Fruit fly (Drosophila melanogaster) ovary, adult (tissue): ENCODE results near the gene CG10597.

Experiments used
- CG17801 ChIP-seq: fragments of 200-800 bp; optimal IDR thresholded peaks from 2 replicates; lab custom pipeline; 2019; ENCODE audit warnings: missing biosample characterization, mild to moderate bottlenecking, missing genetic modification characterization, moderate library complexity; ENCODE audit not compliant: partially characterized antibody

Gene CG10597

DNA sequence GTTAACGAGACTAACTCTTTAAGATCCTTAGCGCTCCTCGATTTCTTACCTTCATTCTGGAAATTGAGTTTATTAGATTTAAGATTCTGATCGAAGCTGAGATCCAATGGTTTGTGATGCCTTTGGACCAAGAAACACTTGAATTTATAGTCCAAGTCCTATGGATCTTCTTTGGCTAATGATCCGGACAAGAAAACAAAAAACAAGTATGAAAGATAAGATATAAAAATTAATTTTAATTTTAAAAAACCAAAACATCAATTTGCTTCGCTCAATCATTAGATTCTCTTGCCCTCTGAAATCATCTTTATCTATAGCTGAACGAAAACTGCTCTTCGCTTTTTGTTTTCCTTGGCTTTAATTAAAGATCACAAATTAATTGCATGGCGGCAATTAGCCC lies at the start of gene CG10597:
CG10597 (minus strand) TSS at position 101 of the 400 bp plus-strand sequence.
- no peak for TF ChIP-seq CG17801

DNA sequence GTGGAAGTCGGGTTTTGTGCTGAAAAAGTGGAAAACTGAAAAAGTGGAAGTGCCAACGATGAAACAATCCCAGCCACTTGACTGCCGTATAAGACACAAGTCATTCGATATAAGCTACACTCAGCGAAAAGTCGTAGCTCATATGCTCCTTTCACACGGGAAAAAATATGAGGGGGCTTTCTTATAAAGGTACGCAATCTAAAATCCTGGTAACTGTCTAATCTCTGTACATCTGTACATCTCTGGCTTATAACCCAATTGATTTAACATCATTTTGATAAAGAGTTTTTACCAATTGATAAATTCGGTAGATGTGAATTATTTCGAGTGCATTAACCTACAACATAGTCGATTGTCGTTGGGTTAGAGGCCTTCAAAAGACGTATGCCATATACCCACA lies 44.0 kb upstream of the CG10597 start:
- TF ChIP-seq CG17801 = no peak

- no peak for TF ChIP-seq CG17801
These were observed 34.7 kb upstream of the CG10597 start for dm6 chrX:17265402-17266028.

dm6 chrX:17262049-17262448 lies 31.2 kb upstream of the CG10597 start:
- no peak for TF ChIP-seq CG17801

dm6 chrX:17255677-17256076 lies 24.8 kb upstream of the CG10597 start:
- TF ChIP-seq CG17801 = no peak

DNA sequence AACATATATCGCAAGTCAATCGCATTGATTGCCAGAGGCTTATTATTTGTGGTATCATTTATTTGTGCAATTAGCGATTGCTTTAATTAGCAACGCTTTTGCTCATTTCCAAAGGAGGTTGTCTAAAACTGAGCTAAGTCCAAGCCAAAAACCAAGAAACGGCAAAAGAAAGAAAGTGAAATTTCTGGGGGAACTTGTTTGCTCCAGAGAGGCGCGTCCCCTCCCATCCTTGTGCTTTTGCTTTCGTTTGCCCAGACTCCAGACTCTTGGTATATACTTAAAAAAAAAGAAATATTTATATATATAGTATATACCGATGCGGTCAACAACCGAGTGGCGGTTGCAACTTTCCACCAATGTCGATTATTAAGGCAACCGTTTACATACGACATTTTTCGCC lies 23.2 kb upstream of the CG10597 start:
- TF ChIP-seq CG17801 = no peak

dm6 chrX:17249326-17249725 lies 18.5 kb upstream of the CG10597 start, which contains the start of gene CG8675:
Gene CG8675 (minus strand): TSS chrX:17249502.
- TF ChIP-seq CG17801 = peak; percentile 16

dm6 chrX:17246916-17247315 lies 16.1 kb upstream of the CG10597 start, which contains the start of gene CG42854:
Gene CG42854 (minus strand): TSS chrX:17247016.
- TF ChIP-seq CG17801 = no peak

dm6 chrX:17244854-17245253 lies 14.0 kb upstream of the CG10597 start, which contains the start of gene CG8915:
Gene CG8915 (minus strand): TSS chrX:17245001.
- peak; percentile 38 for TF ChIP-seq CG17801

dm6 chrX:17237421-17237820 lies 6.6 kb upstream of the CG10597 start:
- TF ChIP-seq CG17801 = no peak

DNA sequence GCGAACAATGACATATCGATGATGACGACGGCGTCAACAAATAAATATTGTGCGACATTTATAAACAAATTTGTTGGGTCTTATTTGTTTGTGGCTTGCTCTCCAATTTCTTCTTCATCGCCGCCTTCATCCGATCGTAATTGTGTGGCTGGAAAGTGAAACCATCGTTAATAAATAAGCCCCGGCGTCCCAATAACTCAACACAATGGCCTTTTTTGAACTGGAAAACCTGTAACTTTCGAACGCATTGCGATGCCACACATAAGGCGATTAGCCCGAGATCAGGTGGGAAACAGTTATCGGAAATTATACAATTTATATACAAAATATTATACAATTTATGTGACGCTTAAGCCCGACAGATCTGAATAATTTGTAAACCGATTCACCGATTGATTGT lies 5.6 kb upstream of the CG10597 start:
- TF ChIP-seq CG17801 = no peak

DNA sequence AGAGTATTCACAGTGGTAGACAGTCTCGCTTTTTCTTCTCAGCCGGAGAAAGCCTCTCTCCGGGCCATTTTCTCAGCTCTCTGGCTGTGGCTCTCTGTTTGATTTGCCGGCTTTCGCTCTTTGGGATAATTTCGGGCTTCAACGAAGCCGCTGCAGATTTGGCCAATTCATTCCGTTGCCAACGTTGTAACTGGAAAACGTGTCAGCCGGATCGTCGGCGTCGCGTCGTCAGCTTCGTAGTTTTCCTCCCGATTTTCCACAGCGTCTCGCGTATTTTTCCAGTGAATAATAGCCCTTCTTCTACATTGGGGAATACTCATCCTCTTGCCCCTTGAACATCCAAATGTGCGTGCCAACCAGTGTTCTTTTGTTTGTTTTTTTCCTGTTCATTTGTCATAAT lies 1.8 kb upstream of the CG10597 start, which contains the start of gene f:
f (plus strand) TSS at position 301 of the 400 bp plus-strand sequence.
- no peak for TF ChIP-seq CG17801

- no peak for TF ChIP-seq CG17801
These were observed 1.2 kb downstream of the CG10597 start for dm6 chrX:17229475-17230169.

- TF ChIP-seq CG17801 = no peak
These were observed 3.4 kb downstream of the CG10597 start for dm6 chrX:17227462-17227861.

- no peak for TF ChIP-seq CG17801
These were observed 4.2 kb downstream of the CG10597 start, which contains the start of gene CG10598 for dm6 chrX:17226681-17227019. Gene CG10598 (minus strand): TSS chrX:17226867.

- no peak for TF ChIP-seq CG17801
These were observed 4.7 kb downstream of the CG10597 start for dm6 chrX:17225972-17226680.

- no peak for TF ChIP-seq CG17801
These were observed 7.1 kb downstream of the CG10597 start, which contains the start of gene CG34327 for dm6 chrX:17223715-17224114. Gene CG34327 (minus strand): TSS chrX:17223815.
